Fruit fly (Drosophila melanogaster): ENCODE results near the gene mTerf5.
A peak's percentile ranks its signal among the peaks of the same experiment; 100 is the strongest.

The mTerf5 gene

DNA sequence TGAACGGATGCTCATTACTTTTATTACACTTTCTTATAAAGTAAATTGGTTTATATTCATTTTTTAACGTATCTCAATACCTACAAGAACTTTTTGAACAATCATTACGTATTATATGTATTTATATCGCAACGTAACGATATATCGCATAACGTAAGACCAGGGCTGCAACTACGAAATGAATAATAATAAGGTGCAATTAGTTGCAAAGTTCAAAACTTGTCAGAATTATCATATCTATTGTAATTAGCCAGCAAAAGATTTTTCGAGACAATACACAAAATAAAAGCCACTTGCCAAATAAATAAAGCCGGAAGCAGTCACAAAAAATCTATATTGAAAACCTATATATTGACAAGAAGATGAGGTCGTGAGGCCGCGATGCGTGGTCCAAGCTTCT lies 8.2 kb downstream of the mTerf5 start (continued):
- peak; percentile 48 for TF ChIP-seq Chrac-16 (GFP tag; optimal IDR thresholded peaks at IDR 0.05)
- TF ChIP-seq sim (GFP tag; IDR thresholded peaks at IDR 0.05) = no peak
- peak; percentile 20 for TF ChIP-seq trem (tag; optimal IDR thresholded peaks at IDR 0.05)
- TF ChIP-seq CG42726 (GFP tag; IDR thresholded peaks at IDR 0.05; ENCODE audit: partially characterized antibody) = 0 out of 2 replicates have a peak, but pooled peaks have one; percentile 44
- peak; percentile 41 for TF ChIP-seq CG12155 (GFP tag; optimal IDR thresholded peaks at IDR 0.05)
- no peak for TF ChIP-seq nom (GFP tag; optimal IDR thresholded peaks at IDR 0.05)
- peak; percentile 19 for TF ChIP-seq NC2β (GFP tag; optimal IDR thresholded peaks at IDR 0.05)
- no peak for TF ChIP-seq NC2α (GFP tag; optimal IDR thresholded peaks at IDR 0.05)
- TF ChIP-seq Nf-YA (GFP tag; IDR thresholded peaks at IDR 0.05) = no peak
- peak; percentile 2 for TF ChIP-seq caup (GFP tag; optimal IDR thresholded peaks at IDR 0.05; ENCODE audit: severe bottlenecking)
- TF ChIP-seq CG18599 (GFP tag; optimal IDR thresholded peaks at IDR 0.05) = peak; percentile 7
- TF ChIP-seq hbn (GFP tag; IDR thresholded peaks at IDR 0.05; ENCODE audit: partially characterized antibody) = peak; percentile 79
- no peak for TF ChIP-seq CG12236 (GFP tag; optimal IDR thresholded peaks at IDR 0.05)
- TF ChIP-seq pzg (GFP tag; optimal IDR thresholded peaks at IDR 0.05) = peak; percentile 55
- peak; percentile 92 for TF ChIP-seq Ets65A (GFP tag)
- TF ChIP-seq CG7928 (GFP tag; optimal IDR thresholded peaks at IDR 0.05) = peak; percentile 87
- no peak for TF ChIP-seq klu (GFP tag; IDR thresholded peaks at IDR 0.05)
- peak; percentile 32 for TF ChIP-seq CG13424 (tag; optimal IDR thresholded peaks at IDR 0.05)
- TF ChIP-seq run (tag; optimal IDR thresholded peaks at IDR 0.05) = no peak
- peak; percentile 38 for TF ChIP-seq bab2 (GFP tag; optimal IDR thresholded peaks at IDR 0.05)
- peak; percentile 54 for TF ChIP-seq Rfx (GFP tag; IDR thresholded peaks at IDR 0.05)
- peak; percentile 87 for TF ChIP-seq CG6689 (GFP tag; IDR thresholded peaks at IDR 0.05)
- no peak for TF ChIP-seq CG2199 (GFP tag; IDR thresholded peaks at IDR 0.05)
- peak; percentile 86 for TF ChIP-seq Dll (GFP tag; IDR thresholded peaks at IDR 0.05; ENCODE audit: partially characterized antibody)
- TF ChIP-seq al (GFP tag; IDR thresholded peaks at IDR 0.05) = 0 out of 2 replicates have a peak, but pooled peaks have one; percentile 10
- peak; percentile 59 for TF ChIP-seq CG30403 (GFP tag; optimal IDR thresholded peaks at IDR 0.05)
- TF ChIP-seq CG17359 (tag; optimal IDR thresholded peaks at IDR 0.05) = peak; percentile 19
- TF ChIP-seq shn (GFP tag; optimal IDR thresholded peaks at IDR 0.05) = no peak
- TF ChIP-seq CG17802 (tag; optimal IDR thresholded peaks at IDR 0.05) = no peak
- peak; percentile 67 for TF ChIP-seq CG6791 (GFP tag; IDR thresholded peaks at IDR 0.05; ENCODE audit: partially characterized antibody)
- peak; percentile 10; the same call in 1 of the 2 replicates for TF ChIP-seq Atf6 (GFP tag; IDR thresholded peaks at IDR 0.05)
- TF ChIP-seq gcm (GFP tag; optimal IDR thresholded peaks at IDR 0.05) = no peak
- TF ChIP-seq CTCF (GFP tag; optimal IDR thresholded peaks at IDR 0.05) = no peak
- peak; percentile 12 for TF ChIP-seq CG16863 (GFP tag; optimal IDR thresholded peaks at IDR 0.05)
- no peak for TF ChIP-seq Asciz (GFP tag; optimal IDR thresholded peaks at IDR 0.05)
- peak; percentile 43 for TF ChIP-seq Hmr (GFP tag; optimal IDR thresholded peaks at IDR 0.05)
- peak; percentile 26 for TF ChIP-seq CG9817 (tag; optimal IDR thresholded peaks at IDR 0.05)
- TF ChIP-seq wdn (GFP tag; IDR thresholded peaks at IDR 0.05) = no peak
- TF ChIP-seq Sox102F (GFP tag; optimal IDR thresholded peaks at IDR 0.05) = peak; percentile 40
- TF ChIP-seq Ets97D (GFP tag; optimal IDR thresholded peaks at IDR 0.05) = peak; percentile 50
- TF ChIP-seq Mad (GFP tag; optimal IDR thresholded peaks at IDR 0.05) = peak; percentile 3
- peak; percentile 88 for TF ChIP-seq Doc3 (GFP tag; IDR thresholded peaks at IDR 0.05; ENCODE audit: partially characterized antibody)
- peak; percentile 24 for TF ChIP-seq pum (GFP tag; optimal IDR thresholded peaks at IDR 0.05)
- no peak for TF ChIP-seq ab (GFP tag; optimal IDR thresholded peaks at IDR 0.05)
- TF ChIP-seq CG14860 (GFP tag; IDR thresholded peaks at IDR 0.05; ENCODE audit: partially characterized antibody) = 0 out of 3 replicates have a peak, but pooled peaks have one; percentile 36
- TF ChIP-seq CG10209 (GFP tag; optimal IDR thresholded peaks at IDR 0.05) = peak; percentile 3
- TF ChIP-seq zen2 (GFP tag; IDR thresholded peaks at IDR 0.05; ENCODE audit: partially characterized antibody) = peak; percentile 88
- TF ChIP-seq ato (GFP tag; IDR thresholded peaks at IDR 0.05; ENCODE audit: partially characterized antibody) = no peak
- TF ChIP-seq stwl (tag; optimal IDR thresholded peaks at IDR 0.05) = peak; percentile 67
- TF ChIP-seq vfl (GFP tag; optimal IDR thresholded peaks at IDR 0.05) = peak; percentile 15
